Fruit fly (Drosophila melanogaster): ENCODE data around the gene CG34404.

The CG34404 gene

dm6 chr3R:15356645-15357431, 10.6 kb downstream of the CG34404 start, which contains the start of the genes Atg4b and Hibch (continued):
- peak; percentile 55 for TF ChIP-seq CG7928 (GFP tag; optimal IDR thresholded peaks at IDR 0.05)
- TF ChIP-seq CG14441 (GFP tag; IDR thresholded peaks at IDR 0.05): peak; percentile 78
- TF ChIP-seq wor (GFP tag; IDR thresholded peaks at IDR 0.05): peak; percentile 18; the same call in 1 of the 2 replicates
- TF ChIP-seq nom (GFP tag; optimal IDR thresholded peaks at IDR 0.05): peak; percentile 75
- peak; percentile 22 for TF ChIP-seq fu2 (GFP tag; optimal IDR thresholded peaks at IDR 0.05)
- TF ChIP-seq CG18476 (GFP tag; optimal IDR thresholded peaks at IDR 0.05): peak; percentile 64
- peak; percentile 75 for TF ChIP-seq CG14667 (GFP tag; IDR thresholded peaks at IDR 0.05)
- peak; percentile 57 for TF ChIP-seq CG3995 (GFP tag; optimal IDR thresholded peaks at IDR 0.05)
- peak; percentile 87 for TF ChIP-seq CG13775 (GFP tag; optimal IDR thresholded peaks at IDR 0.05)
- TF ChIP-seq CG10654 (GFP tag; optimal IDR thresholded peaks at IDR 0.05): peak; percentile 76
- TF ChIP-seq bigmax (GFP tag; optimal IDR thresholded peaks at IDR 0.05): no peak
- peak; percentile 82 for TF ChIP-seq az2 (GFP tag; optimal IDR thresholded peaks at IDR 0.05)
- peak; percentile 84 for TF ChIP-seq tin (GFP tag; optimal IDR thresholded peaks at IDR 0.05)
- no peak for TF ChIP-seq gce (GFP tag; IDR thresholded peaks at IDR 0.05)
- TF ChIP-seq CG6791 (GFP tag; IDR thresholded peaks at IDR 0.05; ENCODE audit: partially characterized antibody): no peak
- TF ChIP-seq HLHmδ (GFP tag; optimal IDR thresholded peaks at IDR 0.05): no peak
- no peak for TF ChIP-seq CG3838 (GFP tag; optimal IDR thresholded peaks at IDR 0.05)
- no peak for TF ChIP-seq pros (GFP tag; optimal IDR thresholded peaks at IDR 0.05)
- no peak for TF ChIP-seq CG17568 (GFP tag; optimal IDR thresholded peaks at IDR 0.05)
- TF ChIP-seq CG15011 (GFP tag; optimal IDR thresholded peaks at IDR 0.05): no peak
- TF ChIP-seq CG11560 (tag; IDR thresholded peaks at IDR 0.05): peak; percentile 49; the same call in 2 of the 3 replicates
- TF ChIP-seq hbn (GFP tag; IDR thresholded peaks at IDR 0.05; ENCODE audit: partially characterized antibody): no peak
- TF ChIP-seq sna (GFP tag; IDR thresholded peaks at IDR 0.05; ENCODE audit: partially characterized antibody): no peak
- TF ChIP-seq schlank (tag; optimal IDR thresholded peaks at IDR 0.05): peak; percentile 18
- TF ChIP-seq ERR (GFP tag; optimal IDR thresholded peaks at IDR 0.05): no peak
- TF ChIP-seq chn (GFP tag; optimal IDR thresholded peaks at IDR 0.05): peak; percentile 61
- no peak for TF ChIP-seq Jarid2 (GFP tag; optimal IDR thresholded peaks at IDR 0.05)
- no peak for TF ChIP-seq Trl (optimal IDR thresholded peaks at IDR 0.05)
- no peak for TF ChIP-seq Trl (GFP tag; optimal IDR thresholded peaks at IDR 0.05)
- TF ChIP-seq CG1024 (GFP tag; IDR thresholded peaks at IDR 0.05): no peak
- peak; percentile 74; the same call in 1 of the 3 replicates for TF ChIP-seq so (GFP tag; IDR thresholded peaks at IDR 0.05)
- TF ChIP-seq Dref (GFP tag; IDR thresholded peaks at IDR 0.05): peak; percentile 36; the same call in 1 of the 2 replicates
- TF ChIP-seq CG3163 (GFP tag; optimal IDR thresholded peaks at IDR 0.05): no peak
- TF ChIP-seq ttk (GFP tag; IDR thresholded peaks at IDR 0.05): peak; percentile 67
- TF ChIP-seq Ets65A (GFP tag): peak; percentile 89
- TF ChIP-seq Dp (GFP tag; optimal IDR thresholded peaks at IDR 0.05): peak; percentile 5
- TF ChIP-seq CoRest (tag; optimal IDR thresholded peaks at IDR 0.05): peak; percentile 93
- TF ChIP-seq unc-4 (GFP tag; IDR thresholded peaks at IDR 0.05; ENCODE audit: partially characterized antibody): no peak
- peak; percentile 70 for TF ChIP-seq CG6765 (GFP tag; optimal IDR thresholded peaks at IDR 0.05)
- TF ChIP-seq CG9727 (GFP tag; optimal IDR thresholded peaks at IDR 0.05): peak; percentile 82
- TF ChIP-seq Side (GFP tag; optimal IDR thresholded peaks at IDR 0.05): no peak
- peak; percentile 69; the same call in 2 of the 3 replicates for TF ChIP-seq CG3726 (GFP tag; IDR thresholded peaks at IDR 0.05)
- TF ChIP-seq jigr1 (GFP tag; IDR thresholded peaks at IDR 0.05): peak; percentile 45; the same call in 1 of the 3 replicates
- peak; percentile 86 for TF ChIP-seq CG32532 (GFP tag; IDR thresholded peaks at IDR 0.05)
- TF ChIP-seq CG12299 (tag; optimal IDR thresholded peaks at IDR 0.05): peak; percentile 79
- peak; percentile 82 for TF ChIP-seq fd96Cb (tag; optimal IDR thresholded peaks at IDR 0.05)
- peak; percentile 8 for TF ChIP-seq Sry-δ (GFP tag; optimal IDR thresholded peaks at IDR 0.05)
- peak; percentile 70 for TF ChIP-seq odd (GFP tag; optimal IDR thresholded peaks at IDR 0.05)
- TF ChIP-seq CG10565 (GFP tag; optimal IDR thresholded peaks at IDR 0.05): no peak
- peak; percentile 88 for TF ChIP-seq CG3281 (GFP tag; optimal IDR thresholded peaks at IDR 0.05)
